Fruit fly (Drosophila melanogaster): Measurements from ENCODE around the gene Sem1.

DNA sequence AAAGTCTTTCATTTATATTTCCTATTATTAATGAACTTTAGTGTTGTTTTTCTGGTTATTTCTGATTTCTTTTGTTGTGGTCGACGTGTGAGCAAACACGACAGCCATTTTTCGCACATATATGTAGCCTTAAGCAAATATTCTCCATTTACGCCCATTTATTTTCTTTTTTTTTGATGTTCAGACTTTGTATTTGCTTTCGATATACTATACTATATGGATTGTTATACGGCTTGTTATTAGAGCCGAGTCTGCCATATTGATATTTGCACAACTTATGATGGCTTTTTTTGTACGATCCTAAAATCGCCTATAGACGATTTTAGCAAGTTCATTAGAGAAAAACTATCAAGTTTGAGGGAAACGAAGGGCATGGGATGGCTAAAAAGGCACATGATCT is 16.1 kb upstream of the Sem1 start:
- TF ChIP-seq CG8478 (optimal IDR thresholded peaks at IDR 0.05) = no peak
- TF ChIP-seq CTCF (optimal IDR thresholded peaks at IDR 0.05) = no peak
